Worm (Caenorhabditis elegans) whole organism, L2 larva: ENCODE data around the gene gcy-33.
A peak's percentile ranks its signal among the peaks of the same experiment; 100 is the strongest.

Experiments
- C34F6.9 ChIP-seq: fragments of 150-350 bp; optimal IDR thresholded peaks from 2 replicates; lab custom pipeline; 2014; ENCODE audit warnings: missing biosample characterization, missing genetic modification characterization
- F13H6.1 ChIP-seq: sonication (generic microtip); optimal IDR thresholded peaks from 2 replicates; lab custom pipeline; 2016; ENCODE audit warnings: missing genetic modification characterization, missing compliant biosample characterization
- R02D3.7 ChIP-seq: fragments of 150-350 bp; optimal IDR thresholded peaks from 2 replicates; lab custom pipeline; 2014; ENCODE audit warnings: missing biosample characterization, missing genetic modification characterization
- Y55F3AM.14 ChIP-seq: fragments of 200-800 bp; sonication (Bioruptor generic); optimal IDR thresholded peaks from 2 replicates; lab custom pipeline; 2018; ENCODE audit warnings: mild to moderate bottlenecking, missing genetic modification characterization, missing compliant biosample characterization
- ZK546.5 ChIP-seq: sonication (generic microtip); optimal IDR thresholded peaks from 2 replicates; lab custom pipeline; 2017; ENCODE audit warnings: missing biosample characterization, missing genetic modification characterization
- alr-1 ChIP-seq: fragments of 150-350 bp; optimal IDR thresholded peaks from 2 replicates; lab custom pipeline; 2014; ENCODE audit warnings: missing biosample characterization, missing genetic modification characterization
- aly-2 ChIP-seq: fragments of 150-350 bp; optimal IDR thresholded peaks from 2 replicates; lab custom pipeline; 2014; ENCODE audit warnings: missing biosample characterization, missing genetic modification characterization
- ama-1 ChIP-seq: fragments of 150-350 bp; optimal IDR thresholded peaks from 2 replicates; lab custom pipeline; 2018; ENCODE audit warnings: inconsistent platforms
- blmp-1 ChIP-seq: sonication (generic microtip); optimal IDR thresholded peaks from 2 replicates; lab custom pipeline; 2017; ENCODE audit warnings: missing genetic modification characterization, mild to moderate bottlenecking, missing compliant biosample characterization, antibody characterized with exemption, moderate library complexity; ENCODE audit not compliant: insufficient read depth
- crh-2 ChIP-seq: sonication (generic microtip); optimal IDR thresholded peaks from 2 replicates; lab custom pipeline; 2017; ENCODE audit warnings: missing biosample characterization, missing genetic modification characterization
- dmd-4 ChIP-seq: sonication (generic microtip); optimal IDR thresholded peaks from 2 replicates; lab custom pipeline; 2017; ENCODE audit warnings: missing biosample characterization, missing genetic modification characterization
- egl-27 ChIP-seq: sonication (generic microtip); optimal IDR thresholded peaks from 3 replicates; lab custom pipeline; 2017; ENCODE audit warnings: missing biosample characterization, missing genetic modification reagents, missing genetic modification characterization
- elt-1 ChIP-seq: fragments of 150-350 bp; optimal IDR thresholded peaks from 2 replicates; lab custom pipeline; 2014; ENCODE audit warnings: missing biosample characterization, missing genetic modification characterization
- elt-3 ChIP-seq: sonication (generic microtip); optimal IDR thresholded peaks from 2 replicates; lab custom pipeline; 2017; ENCODE audit warnings: missing biosample characterization, missing genetic modification characterization
- fos-1 ChIP-seq: fragments of 150-350 bp; optimal IDR thresholded peaks from 2 replicates; lab custom pipeline; 2014; ENCODE audit warnings: missing biosample characterization, missing genetic modification characterization
- gmeb-1 ChIP-seq: fragments of 150-350 bp; optimal IDR thresholded peaks from 2 replicates; lab custom pipeline; 2014; ENCODE audit warnings: missing biosample characterization, missing genetic modification characterization
- lin-11 ChIP-seq: fragments of 150-350 bp; sonication (generic microtip); optimal IDR thresholded peaks from 2 replicates; lab custom pipeline; 2014; ENCODE audit warnings: missing biosample characterization, missing genetic modification characterization, inconsistent platforms, mixed read lengths
- lin-13 ChIP-seq: fragments of 150-350 bp; optimal IDR thresholded peaks from 2 replicates; lab custom pipeline; 2014; ENCODE audit warnings: missing biosample characterization, missing genetic modification reagents, missing genetic modification characterization
- lin-39 ChIP-seq: fragments of 150-350 bp; optimal IDR thresholded peaks from 2 replicates; lab custom pipeline; 2014; ENCODE audit warnings: missing biosample characterization, missing genetic modification reagents, missing genetic modification characterization
- lsy-2 ChIP-seq, 2 experiments: fragments of 150-350 bp in 1 of 2; sonication (generic microtip) in 1 of 2; optimal IDR thresholded peaks; 2 replicates each; lab custom pipeline; 2014 to 2017; ENCODE audit warnings: missing biosample characterization in 2 of 2, missing genetic modification characterization in 2 of 2
- mab-5 ChIP-seq: fragments of 150-350 bp; optimal IDR thresholded peaks from 2 replicates; lab custom pipeline; 2014; ENCODE audit warnings: missing biosample characterization, missing genetic modification characterization
- mbf-1 ChIP-seq: sonication (generic microtip); optimal IDR thresholded peaks from 2 replicates; lab custom pipeline; 2017; ENCODE audit warnings: missing biosample characterization, missing genetic modification characterization
- mdl-1 ChIP-seq, 2 experiments: fragments of 150-350 bp in 1 of 2; sonication (generic microtip) in 1 of 2; optimal IDR thresholded peaks; 2 replicates each; lab custom pipeline; 2017; ENCODE audit warnings: missing biosample characterization in 2 of 2, missing genetic modification characterization in 2 of 2
- nhr-12 ChIP-seq: fragments of 150-350 bp; optimal IDR thresholded peaks from 2 replicates; lab custom pipeline; 2014; ENCODE audit warnings: missing biosample characterization, missing genetic modification characterization
- nhr-129 ChIP-seq: fragments of 150-350 bp; optimal IDR thresholded peaks from 2 replicates; lab custom pipeline; 2014; ENCODE audit warnings: missing biosample characterization, missing genetic modification characterization
- nhr-21 ChIP-seq: fragments of 150-350 bp; optimal IDR thresholded peaks from 2 replicates; lab custom pipeline; 2014; ENCODE audit warnings: missing biosample characterization, missing genetic modification characterization
- nhr-237 ChIP-seq: fragments of 150-350 bp; optimal IDR thresholded peaks from 2 replicates; lab custom pipeline; 2014; ENCODE audit warnings: missing biosample characterization, missing genetic modification characterization
- nhr-25 ChIP-seq: fragments of 150-350 bp; sonication (generic microtip); optimal IDR thresholded peaks from 3 replicates; lab custom pipeline; 2014; ENCODE audit warnings: missing biosample characterization, missing genetic modification characterization
- nhr-6 ChIP-seq: fragments of 150-350 bp; optimal IDR thresholded peaks from 2 replicates; lab custom pipeline; 2014; ENCODE audit warnings: missing biosample characterization, missing genetic modification characterization
- nhr-77 ChIP-seq: fragments of 150-350 bp; optimal IDR thresholded peaks from 2 replicates; lab custom pipeline; 2014; ENCODE audit warnings: missing biosample characterization, missing genetic modification characterization
- sem-4 ChIP-seq: fragments of 150-350 bp; optimal IDR thresholded peaks from 2 replicates; lab custom pipeline; 2014; ENCODE audit warnings: missing biosample characterization, missing genetic modification reagents, missing genetic modification characterization
- skn-1 ChIP-seq: sonication (generic microtip); optimal IDR thresholded peaks from 2 replicates; lab custom pipeline; 2017; ENCODE audit warnings: missing biosample characterization, missing genetic modification characterization
- sma-9 ChIP-seq, 2 experiments: fragments of 150-350 bp in 1 of 2; sonication (generic microtip) in 1 of 2; optimal IDR thresholded peaks; 2 replicates each; lab custom pipeline; 2014 to 2016; ENCODE audit warnings: missing genetic modification characterization in 2 of 2, mild to moderate bottlenecking in 1 of 2, missing biosample characterization in 1 of 2, missing compliant biosample characterization in 1 of 2, missing genetic modification reagents in 1 of 2, moderate library complexity in 1 of 2
- snpc-4 ChIP-seq: fragments of 150-350 bp; optimal IDR thresholded peaks from 2 replicates; lab custom pipeline; 2014; ENCODE audit warnings: missing biosample characterization, missing genetic modification characterization
- unc-39 ChIP-seq: fragments of 150-350 bp; optimal IDR thresholded peaks from 2 replicates; lab custom pipeline; 2014; ENCODE audit warnings: missing biosample characterization, missing genetic modification characterization
- unc-55 ChIP-seq: fragments of 150-350 bp; sonication (generic microtip); optimal IDR thresholded peaks from 3 replicates; lab custom pipeline; 2014; ENCODE audit warnings: missing biosample characterization, missing genetic modification reagents, missing genetic modification characterization
- unc-62 ChIP-seq: fragments of 150-350 bp; optimal IDR thresholded peaks from 2 replicates; lab custom pipeline; 2014; ENCODE audit warnings: missing biosample characterization, missing genetic modification reagents, missing genetic modification characterization
- zag-1 ChIP-seq: fragments of 150-350 bp; optimal IDR thresholded peaks from 2 replicates; lab custom pipeline; 2014; ENCODE audit warnings: missing biosample characterization, missing genetic modification characterization
- ztf-1 ChIP-seq: fragments of 200-800 bp; sonication (Bioruptor generic); conservative IDR thresholded peaks from 2 replicates; pipeline ENCODE4 v1.3.6; 2022; ENCODE audit warnings: missing genetic modification characterization, missing compliant biosample characterization
- ztf-11 ChIP-seq: sonication (generic microtip); optimal IDR thresholded peaks from 2 replicates; lab custom pipeline; 2017; ENCODE audit warnings: missing biosample characterization, missing genetic modification characterization

gcy-33 gene

ce11 chrV:11993706-11994345, 7.8 kb downstream of the gcy-33 start, which contains the start of the genes cyl-1 and C52E4.7:
cyl-1 (minus strand) TSS chrV:11993723.
C52E4.7 (plus strand) TSS chrV:11994295.
- no peak for TF ChIP-seq nhr-25
- TF ChIP-seq mdl-1 (tag; optimal IDR thresholded peaks at IDR 0.05; lab: Kevin White, UChicago), result no peak
- TF ChIP-seq mab-5 (tag; lab: Kevin White, UChicago), result no peak
- no peak for TF ChIP-seq ztf-11 (tag; lab: Kevin White, UChicago)
- TF ChIP-seq unc-62 (GFP tag; lab: Kevin White, UChicago), result no peak
- TF ChIP-seq mbf-1 (tag; lab: Kevin White, UChicago), result no peak
- TF ChIP-seq nhr-129, result peak; percentile 56
- TF ChIP-seq gmeb-1, result peak; percentile 38
- no peak for TF ChIP-seq nhr-77 (tag; lab: Kevin White, UChicago)
- no peak for TF ChIP-seq blmp-1 (tag; lab: Kevin White, UChicago)
- no peak for TF ChIP-seq egl-27 (tag; lab: Kevin White, UChicago)
- TF ChIP-seq zag-1 (tag; lab: Kevin White, UChicago), result no peak
- no peak for TF ChIP-seq Y55F3AM.14 (GFP tag; lab: Kevin White, UChicago)
- TF ChIP-seq snpc-4 (tag; lab: Kevin White, UChicago), result peak; percentile 75
- TF ChIP-seq crh-2 (tag; lab: Kevin White, UChicago), result peak; percentile 70
- no peak for TF ChIP-seq lin-39 (tag; lab: Kevin White, UChicago)
- peak; percentile 88 for TF ChIP-seq C34F6.9 (tag; lab: Kevin White, UChicago)
- no peak for TF ChIP-seq aly-2 (tag; lab: Kevin White, UChicago)
- no peak for TF ChIP-seq ztf-1 (GFP tag; lab: Robert Waterston, UW)
- TF ChIP-seq ama-1 (lab: Kevin White, UChicago), result peak; percentile 16
- no peak for TF ChIP-seq nhr-12
- no peak for TF ChIP-seq elt-3
- peak; percentile 39 for TF ChIP-seq fos-1
- peak; percentile 1 for TF ChIP-seq lin-11
- peak; percentile 34 for TF ChIP-seq sma-9 (GFP tag; optimal IDR thresholded peaks at IDR 0.05; lab: Kevin White, UChicago)
- no peak for TF ChIP-seq sma-9 (tag; optimal IDR thresholded peaks at IDR 0.05; lab: Kevin White, UChicago)
- TF ChIP-seq lin-13 (GFP tag; lab: Kevin White, UChicago), result peak; percentile 45
- TF ChIP-seq nhr-21 (tag; lab: Kevin White, UChicago), result no peak
- TF ChIP-seq nhr-6 (tag; lab: Kevin White, UChicago), result no peak
- TF ChIP-seq F13H6.1, result no peak
- no peak for TF ChIP-seq elt-1 (tag; lab: Kevin White, UChicago)
- peak; percentile 65 for TF ChIP-seq unc-55 (GFP tag; lab: Kevin White, UChicago)
- no peak for TF ChIP-seq dmd-4 (tag; lab: Kevin White, UChicago)
- TF ChIP-seq lsy-2 (tag; optimal IDR thresholded peaks at IDR 0.05; lab: Kevin White, UChicago), result peak in 1 of 2 experiments; percentile 73
- TF ChIP-seq skn-1 (tag; lab: Kevin White, UChicago), result no peak
- no peak for TF ChIP-seq sem-4 (tag; lab: Kevin White, UChicago)

DNA sequence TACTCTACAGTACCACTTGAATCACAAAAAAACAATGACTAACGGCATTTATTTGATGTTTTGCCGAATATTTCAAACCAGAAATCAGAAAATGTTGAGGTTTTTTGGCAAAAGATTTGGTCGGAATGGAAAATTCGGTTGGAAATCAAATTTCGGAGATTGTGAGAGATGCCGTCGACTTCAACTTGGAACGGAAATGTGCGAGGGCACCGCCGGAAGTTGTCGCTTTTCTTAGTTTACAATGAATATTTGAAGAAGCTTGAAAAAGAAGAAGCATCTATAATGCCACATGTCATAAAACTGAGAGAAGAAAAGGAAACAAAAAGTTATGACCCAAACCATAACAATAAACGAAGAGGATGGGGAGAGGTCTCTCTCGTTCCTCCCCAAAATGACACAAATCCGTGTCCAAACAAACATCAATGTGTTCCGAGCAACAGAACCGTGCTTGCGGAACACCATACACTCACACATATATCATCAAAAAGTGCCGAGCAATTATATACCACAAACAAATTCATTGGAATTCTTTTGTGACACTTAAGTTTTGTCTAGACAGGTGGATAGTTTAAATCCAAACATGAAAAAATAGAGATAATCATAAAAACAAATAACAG, 11.0 kb downstream of the gcy-33 start:
- TF ChIP-seq R02D3.7 (tag; lab: Kevin White, UChicago) (no peak), sma-9 (GFP tag; optimal IDR thresholded peaks at IDR 0.05; lab: Kevin White, UChicago) (peak; percentile 14), sma-9 (tag; optimal IDR thresholded peaks at IDR 0.05; lab: Kevin White, UChicago) (no peak), zag-1 (tag; lab: Kevin White, UChicago) (no peak), crh-2 (tag; lab: Kevin White, UChicago) (peak; percentile 6), nhr-237 (no peak), unc-39 (tag; lab: Kevin White, UChicago) (no peak), sem-4 (tag; lab: Kevin White, UChicago) (peak; percentile 31), lin-39 (tag; lab: Kevin White, UChicago) (no peak)
- TF ChIP-seq, all 48 proteins: peak for 3

DNA sequence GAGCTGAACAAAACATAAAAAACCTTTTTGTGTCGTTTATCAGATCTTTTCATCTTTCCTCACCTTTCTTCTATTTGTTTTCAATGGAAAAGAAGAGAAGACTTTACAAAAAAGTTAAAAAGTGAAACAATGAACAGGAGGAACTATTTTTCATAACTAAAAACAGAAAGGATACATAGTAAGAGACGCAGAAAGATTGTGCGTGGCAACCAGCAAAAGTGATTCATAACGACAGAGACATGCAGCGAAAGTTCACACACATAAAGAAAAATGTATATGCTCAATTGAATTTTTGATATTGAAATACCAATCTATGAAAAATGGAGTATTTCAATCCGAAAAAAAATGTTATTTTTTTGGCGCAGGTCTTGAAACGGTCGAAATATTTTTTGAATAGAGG, 11.7 kb downstream of the gcy-33 start:
- TF ChIP-seq ZK546.5 (no peak), nhr-77 (tag; lab: Kevin White, UChicago) (no peak), crh-2 (tag; lab: Kevin White, UChicago) (peak; percentile 7), blmp-1 (tag; lab: Kevin White, UChicago) (peak; percentile 34), mbf-1 (tag; lab: Kevin White, UChicago) (no peak), fos-1 (peak; percentile 31), dmd-4 (tag; lab: Kevin White, UChicago) (no peak), alr-1 (no peak), sem-4 (tag; lab: Kevin White, UChicago) (no peak), lin-11 (no peak)
